Worm (Caenorhabditis elegans): Measurements from ENCODE around the gene lron-15.

lron-15 gene

DNA sequence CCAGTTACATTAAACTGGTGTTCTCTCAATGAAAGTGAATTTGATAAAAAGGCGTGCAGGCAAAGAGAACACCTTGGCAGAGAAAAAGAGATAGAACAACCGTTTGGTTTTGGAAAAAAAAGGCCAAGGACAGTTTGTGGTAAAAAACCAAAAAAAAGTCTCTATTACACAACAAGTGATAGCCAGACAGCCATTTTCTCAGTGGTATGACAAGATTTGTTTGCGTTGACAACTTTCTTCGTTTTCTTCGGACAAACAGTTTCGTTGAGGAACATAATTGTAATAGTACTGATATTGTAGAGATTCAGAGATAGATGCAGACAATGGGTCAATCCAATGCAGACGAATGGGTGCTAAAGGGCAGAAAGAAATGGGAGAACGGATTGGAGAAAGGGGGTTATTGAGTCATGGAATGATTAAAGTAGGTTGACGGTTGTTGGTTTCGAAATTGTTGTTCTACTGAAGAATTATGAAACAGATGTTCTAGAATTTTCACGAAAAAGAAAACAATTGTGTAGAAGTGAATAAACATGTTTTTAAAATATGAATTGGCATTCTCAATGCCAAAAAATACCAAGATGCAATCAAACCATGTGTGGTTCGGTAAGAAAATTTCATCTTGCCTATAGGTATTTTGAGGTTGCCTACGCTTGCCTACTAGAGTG is 17.6 kb upstream of the lron-15 start:
- no peak for TF ChIP-seq ceh-9 (tag; optimal IDR thresholded peaks at IDR 0.05)
- TF ChIP-seq nhr-11 (tag; optimal IDR thresholded peaks at IDR 0.05) = no peak
- no peak for TF ChIP-seq madf-2 (tag; optimal IDR thresholded peaks at IDR 0.05)
- TF ChIP-seq ceh-34 (tag; optimal IDR thresholded peaks at IDR 0.05) = no peak
- TF ChIP-seq pat-9 (tag; optimal IDR thresholded peaks at IDR 0.05) = no peak
- no peak for TF ChIP-seq fkh-6 (tag; optimal IDR thresholded peaks at IDR 0.05)
- no peak for TF ChIP-seq ceh-22 (tag; optimal IDR thresholded peaks at IDR 0.05)

DNA sequence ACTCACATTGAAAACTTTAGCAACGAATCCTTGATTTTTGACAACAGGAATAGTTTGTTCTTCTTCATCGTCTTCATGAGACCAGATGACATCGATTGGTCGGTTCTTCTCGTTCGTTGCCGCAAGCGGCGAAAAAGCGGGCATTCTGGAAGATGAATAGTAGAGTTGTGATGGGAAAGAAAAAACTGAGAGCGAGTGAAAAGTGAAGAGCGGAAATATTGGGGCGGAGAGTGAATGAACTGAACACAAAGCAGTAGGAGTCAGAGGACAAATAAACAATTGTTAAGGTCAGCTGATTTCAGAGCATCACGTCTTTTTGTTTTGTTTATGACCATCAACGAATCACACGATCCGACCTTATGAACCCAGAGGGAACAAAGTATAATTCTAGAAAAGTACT is 16.6 kb upstream of the lron-15 start, which contains the start of gene F18C5.10:
F18C5.10 (minus strand) TSS at position 145 of the 400 bp plus-strand sequence.
- TF ChIP-seq ceh-2 (tag; optimal IDR thresholded peaks at IDR 0.05) (no peak), pros-1 (tag; optimal IDR thresholded peaks at IDR 0.05) (no peak), hlh-30 (tag; optimal IDR thresholded peaks at IDR 0.05; ENCODE audit: insufficient read depth) (no peak), unc-3 (GFP tag; conservative IDR thresholded peaks at IDR 0.05) (no peak), unc-3 (tag; optimal IDR thresholded peaks at IDR 0.05) (no peak), nfya-1 (tag; optimal IDR thresholded peaks at IDR 0.05) (no peak), K09A11.1 (tag; optimal IDR thresholded peaks at IDR 0.05; ENCODE audit: insufficient read depth) (no peak), hlh-8 (tag; optimal IDR thresholded peaks at IDR 0.05) (no peak), syd-9 (tag; optimal IDR thresholded peaks at IDR 0.05) (no peak), che-1 (tag; optimal IDR thresholded peaks at IDR 0.05) (no peak), elt-2 (tag; optimal IDR thresholded peaks at IDR 0.05) (no peak), ama-1 (optimal IDR thresholded peaks at IDR 0.05) (no peak), dmd-4 (tag; optimal IDR thresholded peaks at IDR 0.05; ENCODE audit: borderline replicate concordance) (no peak), pat-9 (tag; optimal IDR thresholded peaks at IDR 0.05) (no peak)

DNA sequence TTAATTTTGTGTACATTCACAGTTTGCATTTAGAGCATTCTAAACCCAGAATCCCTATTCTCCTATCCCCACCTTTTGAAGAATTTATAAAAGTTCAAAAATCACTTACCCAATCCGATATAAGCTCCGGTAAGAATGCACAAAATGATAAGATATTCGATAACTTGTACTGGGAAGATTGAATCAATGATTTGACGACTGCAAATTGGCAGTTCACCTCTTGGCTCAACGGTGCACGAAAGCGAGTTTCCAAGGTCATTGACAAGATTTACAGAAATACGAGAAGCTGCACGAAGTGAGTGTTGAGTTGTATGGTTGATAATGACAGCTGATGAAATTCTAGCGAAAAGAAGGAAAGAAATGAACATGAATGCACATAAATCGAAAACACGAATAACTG is 15.6 kb upstream of the lron-15 start:
- TF ChIP-seq unc-42 (tag; optimal IDR thresholded peaks at IDR 0.05) (no peak), ceh-45 (GFP tag; IDR thresholded peaks at IDR 0.05) (no peak), ceh-9 (tag; optimal IDR thresholded peaks at IDR 0.05) (no peak), hlh-13 (GFP tag; optimal IDR thresholded peaks at IDR 0.05) (no peak), pag-3 (tag; optimal IDR thresholded peaks at IDR 0.05; ENCODE audit: borderline replicate concordance) (no peak), rnt-1 (tag; optimal IDR thresholded peaks at IDR 0.05) (no peak), fkh-10 (GFP tag; optimal IDR thresholded peaks at IDR 0.05) (no peak)

DNA sequence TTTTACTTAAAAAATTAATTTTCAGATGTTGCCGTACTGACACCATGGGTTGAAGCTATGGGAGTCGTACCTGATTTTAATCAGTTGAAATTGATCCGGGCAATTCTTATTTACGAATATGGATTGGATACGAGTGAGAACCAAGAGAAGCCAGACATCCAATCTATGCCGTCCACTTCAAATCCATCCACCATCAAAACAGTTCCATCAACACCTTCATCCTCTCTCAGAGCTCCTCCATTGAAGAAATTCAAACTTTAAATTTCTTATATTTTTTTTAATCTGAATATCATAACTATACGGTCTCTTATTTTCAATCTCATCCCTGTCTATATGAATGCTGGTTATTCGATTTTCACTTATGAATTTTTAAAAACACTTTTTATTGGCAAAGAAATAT is 14.2 kb upstream of the lron-15 start:
- TF ChIP-seq Y22D7AL.16 (tag; optimal IDR thresholded peaks at IDR 0.05) = no peak
- no peak for TF ChIP-seq ceh-2 (tag; optimal IDR thresholded peaks at IDR 0.05)
- TF ChIP-seq tbx-7 (tag; optimal IDR thresholded peaks at IDR 0.05) = no peak
- TF ChIP-seq lin-11 (tag; optimal IDR thresholded peaks at IDR 0.05) = no peak
- no peak for TF ChIP-seq pag-3 (tag; optimal IDR thresholded peaks at IDR 0.05; ENCODE audit: borderline replicate concordance)
- TF ChIP-seq pax-1 (tag; optimal IDR thresholded peaks at IDR 0.05) = no peak
- TF ChIP-seq hlh-15 (tag; optimal IDR thresholded peaks at IDR 0.05) = no peak
- TF ChIP-seq dmd-4 (tag; optimal IDR thresholded peaks at IDR 0.05; ENCODE audit: borderline replicate concordance) = no peak
- TF ChIP-seq dve-1 (tag; optimal IDR thresholded peaks at IDR 0.05) = no peak
- no peak for TF ChIP-seq ceh-19 (GFP tag; optimal IDR thresholded peaks at IDR 0.05)

DNA sequence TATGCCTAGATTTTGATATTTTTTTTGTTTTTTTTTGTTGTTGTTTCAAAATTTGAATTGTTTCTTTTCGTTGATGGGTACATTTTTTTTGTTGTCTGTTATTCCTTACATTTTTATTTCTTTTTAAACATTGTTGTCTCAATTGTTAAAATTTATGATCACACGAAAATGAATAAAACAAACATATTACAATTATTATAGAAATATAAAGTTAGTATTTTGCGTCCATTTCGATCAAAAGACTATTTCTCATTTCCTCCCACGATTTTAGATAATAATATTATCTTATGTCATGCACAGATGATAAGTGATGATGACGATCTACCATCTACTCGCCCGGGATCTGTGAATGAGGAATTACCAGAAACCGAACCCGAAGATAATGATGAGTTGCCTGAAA is 10.0 kb upstream of the lron-15 start, which contains the start of gene wrn-1:
wrn-1 (plus strand) TSS at position 301 of the 400 bp plus-strand sequence.
- TF ChIP-seq eyg-1 (tag; optimal IDR thresholded peaks at IDR 0.05) (no peak), madf-2 (tag; optimal IDR thresholded peaks at IDR 0.05) (no peak), sox-2 (GFP tag; IDR thresholded peaks at IDR 0.05) (no peak), pha-2 (tag; optimal IDR thresholded peaks at IDR 0.05) (no peak), hlh-15 (tag; optimal IDR thresholded peaks at IDR 0.05) (no peak), ama-1 (optimal IDR thresholded peaks at IDR 0.05) (no peak), unc-86 (tag; optimal IDR thresholded peaks at IDR 0.05) (no peak), che-1 (tag; optimal IDR thresholded peaks at IDR 0.05) (no peak), dmd-4 (tag; optimal IDR thresholded peaks at IDR 0.05; ENCODE audit: borderline replicate concordance) (no peak), elt-4 (tag; optimal IDR thresholded peaks at IDR 0.05) (no peak), lim-6 (tag; optimal IDR thresholded peaks at IDR 0.05) (no peak), lin-11 (tag; optimal IDR thresholded peaks at IDR 0.05) (no peak), ceh-6 (GFP tag; optimal IDR thresholded peaks at IDR 0.05) (no peak), T23F11.4 (GFP tag; optimal IDR thresholded peaks at IDR 0.05) (no peak)
